Worm (Caenorhabditis elegans) whole organism, young adult: Measurements from ENCODE around the gene Y54G2A.36.
"Not testable (repeated sequence)": the region's sequence is repeated elsewhere in the genome, so short reads cannot be mapped to it uniquely, and the experiment has no call there.

Source experiments
- B0261.1 ChIP-seq: sonication (generic microtip); optimal IDR thresholded peaks from 2 replicates; lab custom pipeline; 2016; ENCODE audit warnings: mild to moderate bottlenecking, missing genetic modification characterization, moderate library complexity, missing compliant biosample characterization
- Y53G8AR.9 ChIP-seq: fragments of 200-800 bp; sonication (Bioruptor generic); conservative IDR thresholded peaks from 2 replicates; pipeline ENCODE4 v1.3.6; 2022; ENCODE audit warnings: missing genetic modification reagents, missing genetic modification characterization, missing compliant biosample characterization
- attf-3 ChIP-seq: fragments of 200-800 bp; sonication (Bioruptor generic); conservative IDR thresholded peaks from 2 replicates; pipeline ENCODE4 v1.3.6; 2022; ENCODE audit warnings: missing genetic modification reagents, missing genetic modification characterization, missing compliant biosample characterization
- bed-2 ChIP-seq: fragments of 200-800 bp; sonication (Bioruptor generic); IDR thresholded peaks from 2 replicates; pipeline ENCODE4 v1.3.6; 2022; ENCODE audit warnings: missing genetic modification reagents, missing genetic modification characterization, missing compliant biosample characterization
- cebp-1 ChIP-seq, 2 experiments: fragments of 200-800 bp in 1 of 2; sonication (Bioruptor generic) in 1 of 2; sonication (generic microtip) in 1 of 2; IDR thresholded peaks in 1 of 2; optimal IDR thresholded peaks in 1 of 2; 2 replicates each; pipeline versions ENCODE4 v1.3.6 to Lab custom; 2017 to 2022; ENCODE audit warnings: missing compliant biosample characterization in 2 of 2, missing genetic modification characterization in 2 of 2, mild to moderate bottlenecking in 1 of 2, missing genetic modification reagents in 1 of 2, moderate library complexity in 1 of 2
- ceh-40 ChIP-seq: fragments of 200-800 bp; sonication (Bioruptor generic); IDR thresholded peaks from 2 replicates; pipeline ENCODE4 v1.3.6; 2022; ENCODE audit warnings: missing genetic modification characterization, missing compliant biosample characterization
- dpl-1 ChIP-seq: fragments of 150-350 bp; optimal IDR thresholded peaks from 2 replicates; lab custom pipeline; 2014; ENCODE audit warnings: missing biosample characterization, missing genetic modification reagents, missing genetic modification characterization
- egl-18 ChIP-seq: fragments of 200-800 bp; sonication (Bioruptor generic); IDR thresholded peaks from 2 replicates; pipeline ENCODE4 v1.3.6; 2022; ENCODE audit warnings: missing genetic modification reagents, missing genetic modification characterization, missing compliant biosample characterization
- ekl-4 ChIP-seq: fragments of 200-800 bp; sonication (Bioruptor generic); IDR thresholded peaks from 2 replicates; pipeline ENCODE4 v1.3.6; 2022; ENCODE audit warnings: missing genetic modification reagents, missing genetic modification characterization, missing compliant biosample characterization
- him-1 ChIP-seq: sonication (generic microtip); optimal IDR thresholded peaks from 2 replicates; lab custom pipeline; 2016; ENCODE audit warnings: missing genotype, missing genetic modification reagents, missing genetic modification characterization, missing compliant biosample characterization
- lag-1 ChIP-seq: fragments of 200-800 bp; sonication (Bioruptor generic); IDR thresholded peaks from 2 replicates; pipeline ENCODE4 v1.3.6; 2022; ENCODE audit warnings: missing genetic modification reagents, missing genetic modification characterization, missing compliant biosample characterization
- nfya-1 ChIP-seq: sonication (generic microtip); optimal IDR thresholded peaks from 2 replicates; lab custom pipeline; 2017; ENCODE audit warnings: antibody characterized with exemption, missing compliant biosample characterization, missing genetic modification characterization, borderline replicate concordance; ENCODE audit not compliant: insufficient read depth
- rec-8 ChIP-seq, 2 experiments: sonication (generic microtip); optimal IDR thresholded peaks; 2 replicates each; lab custom pipeline; 2016; ENCODE audit warnings: mild to moderate bottlenecking in 2 of 2, missing genetic modification characterization in 2 of 2, missing genetic modification reagents in 2 of 2, missing genotype in 2 of 2, missing biosample characterization in 1 of 2, missing compliant biosample characterization in 1 of 2, moderate library complexity in 1 of 2
- unc-130 ChIP-seq: sonication (generic microtip); optimal IDR thresholded peaks from 2 replicates; lab custom pipeline; 2016; ENCODE audit warnings: missing genetic modification reagents, missing genetic modification characterization, missing compliant biosample characterization

ce11 chrIV:2917729-2918128, 20.2 kb downstream of the Y54G2A.36 start, which contains the start of gene Y54G2A.50:
- not testable (repeated sequence) for TF ChIP-seq cebp-1 (GFP tag; IDR thresholded peaks at IDR 0.05; lab: Robert Waterston, UW); cebp-1 (tag; optimal IDR thresholded peaks at IDR 0.05; lab: Kevin White, UChicago); dpl-1 (GFP tag; lab: Kevin White, UChicago); ceh-40 (GFP tag; lab: Robert Waterston, UW); nfya-1 (tag; lab: Kevin White, UChicago); lag-1 (GFP tag; lab: Robert Waterston, UW); B0261.1; unc-130 (GFP tag; lab: Kevin White, UChicago); Y53G8AR.9; him-1 (tag; lab: Kevin White, UChicago); ekl-4 (GFP tag; lab: Robert Waterston, UW); egl-18 (GFP tag; lab: Robert Waterston, UW); rec-8 (tag; optimal IDR thresholded peaks at IDR 0.05; lab: Kevin White, UChicago); attf-3; bed-2
